Fruit fly (Drosophila melanogaster): Measurements from ENCODE around the gene OtopLb.

The OtopLb gene

DNA sequence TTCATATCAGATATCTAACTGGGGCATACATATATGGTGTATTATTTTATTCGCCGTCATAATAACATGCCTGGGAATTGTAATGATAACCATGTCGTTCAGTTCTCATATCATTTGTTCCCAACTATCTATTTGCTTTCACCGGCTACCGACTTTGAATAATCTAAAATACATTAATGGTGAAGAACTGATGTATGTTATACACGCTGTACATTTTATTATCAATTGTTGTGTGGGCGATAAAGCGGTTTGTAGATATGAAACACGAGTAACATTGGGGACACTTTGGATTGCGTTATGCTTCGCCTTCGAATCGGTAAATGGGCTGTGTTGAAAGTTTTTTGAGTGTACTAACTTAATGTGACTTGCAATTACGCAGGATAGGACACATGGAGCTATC, 18.8 kb upstream of the OtopLb start:
- no peak for TF ChIP-seq CG17801 (GFP tag; optimal IDR thresholded peaks at IDR 0.05; ENCODE audit: partially characterized antibody)

dm6 chr2L:3298065-3298469, 17.7 kb upstream of the OtopLb start:
- no peak for TF ChIP-seq CG17801 (GFP tag; optimal IDR thresholded peaks at IDR 0.05; ENCODE audit: partially characterized antibody)

DNA sequence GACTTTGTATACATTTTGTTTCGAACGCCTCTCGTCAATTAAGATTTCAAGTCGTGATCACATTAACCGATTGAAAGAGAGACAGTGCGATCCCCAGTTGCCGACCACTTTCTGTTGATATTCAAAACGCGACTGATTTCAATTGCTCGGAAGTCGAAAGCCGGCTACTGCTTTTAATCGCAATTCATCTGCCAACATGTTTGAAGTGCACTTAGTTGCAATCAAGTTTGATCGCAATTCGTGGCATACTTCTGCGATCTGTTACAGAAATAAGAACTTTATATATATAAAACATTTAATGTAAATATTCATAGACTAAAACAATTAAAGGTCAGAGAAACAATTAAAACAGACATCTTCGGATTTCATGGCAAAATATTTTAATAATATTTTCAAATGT, 14.2 kb upstream of the OtopLb start, which contains the start of gene CG9664:
CG9664 (minus strand) TSS at position 135 of the 400 bp plus-strand sequence.
- no peak for TF ChIP-seq CG17801 (GFP tag; optimal IDR thresholded peaks at IDR 0.05; ENCODE audit: partially characterized antibody)

- no peak for TF ChIP-seq CG17801 (GFP tag; optimal IDR thresholded peaks at IDR 0.05; ENCODE audit: partially characterized antibody)
These were observed 13.5 kb upstream of the OtopLb start for dm6 chr2L:3293718-3294340.

dm6 chr2L:3278786-3279185, 1.5 kb downstream of the OtopLb start:
- TF ChIP-seq CG17801 (GFP tag; optimal IDR thresholded peaks at IDR 0.05; ENCODE audit: partially characterized antibody): no peak

- TF ChIP-seq CG17801 (GFP tag; optimal IDR thresholded peaks at IDR 0.05; ENCODE audit: partially characterized antibody): no peak
These were observed 11.2 kb downstream of the OtopLb start, which contains the start of gene CG3347 for dm6 chr2L:3269137-3269536. TSS of gene CG3347 (plus strand) at chr2L:3269437.

dm6 chr2L:3265635-3266034, 14.7 kb downstream of the OtopLb start:
- no peak for TF ChIP-seq CG17801 (GFP tag; optimal IDR thresholded peaks at IDR 0.05; ENCODE audit: partially characterized antibody)

DNA sequence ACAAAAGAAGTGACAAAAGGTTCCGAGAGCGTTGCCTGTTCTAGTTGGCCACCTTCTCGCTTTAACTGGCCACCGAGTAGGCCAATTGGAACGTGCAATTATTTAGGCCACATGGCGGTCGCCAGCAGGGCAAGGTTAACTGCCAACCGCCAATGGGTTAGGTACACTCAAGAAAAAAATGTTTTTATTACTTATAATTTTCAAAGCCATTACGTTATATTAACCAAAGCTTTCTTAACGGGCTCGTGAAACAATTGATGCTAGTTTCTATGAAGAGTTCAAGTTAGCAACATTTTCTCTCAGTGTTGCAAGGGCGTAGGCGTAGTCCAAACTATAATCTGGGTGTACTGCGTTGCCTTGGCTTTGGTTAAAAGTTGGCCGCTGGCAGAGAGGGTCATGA, 34.3 kb downstream of the OtopLb start:
- TF ChIP-seq CG17801 (GFP tag; optimal IDR thresholded peaks at IDR 0.05; ENCODE audit: partially characterized antibody): no peak

dm6 chr2L:3231239-3231638, 49.1 kb downstream of the OtopLb start:
- no peak for TF ChIP-seq CG17801 (GFP tag; optimal IDR thresholded peaks at IDR 0.05; ENCODE audit: partially characterized antibody)

dm6 chr2L:3228694-3229093, 51.6 kb downstream of the OtopLb start:
- no peak for TF ChIP-seq CG17801 (GFP tag; optimal IDR thresholded peaks at IDR 0.05; ENCODE audit: partially characterized antibody)

All from ovary, adult (tissue).